Fruit fly (Drosophila melanogaster) whole organism, embryonic: ENCODE measurements around the gene CG7071.

Experiments used
- Atf3 ChIP-seq: fragments of 200-800 bp; sonication (Bioruptor generic); optimal IDR thresholded peaks from 3 replicates; lab custom pipeline; 2016; ENCODE audit warnings: missing biosample characterization, missing genetic modification characterization
- B-H1 ChIP-seq: fragments of 200-800 bp; sonication (Bioruptor generic); IDR thresholded peaks from 3 replicates; pipeline ENCODE4 v1.3.6; 2022; ENCODE audit warnings: missing biosample characterization, missing genetic modification characterization
- CG10321 ChIP-seq: fragments of 200-800 bp; sonication (Bioruptor generic); IDR thresholded peaks from 2 replicates; pipeline ENCODE4 v1.3.6; 2022; ENCODE audit warnings: missing biosample characterization, missing genetic modification characterization
- CG10431 ChIP-seq: fragments of 200-800 bp; sonication (Bioruptor generic); optimal IDR thresholded peaks from 3 replicates; lab custom pipeline; 2018; ENCODE audit warnings: missing biosample characterization, mild to moderate bottlenecking, missing genetic modification characterization
- CG11456 ChIP-seq: fragments of 200-800 bp; sonication (Bioruptor generic); IDR thresholded peaks from 3 replicates; pipeline ENCODE4 v1.3.6; 2022; ENCODE audit warnings: missing biosample characterization, missing genetic modification characterization
- CG11723 ChIP-seq: fragments of 200-800 bp; sonication (Bioruptor generic); optimal IDR thresholded peaks from 2 replicates; lab custom pipeline; 2017; ENCODE audit warnings: missing biosample characterization, mild to moderate bottlenecking, missing genetic modification characterization
- CG2129 ChIP-seq: fragments of 200-800 bp; sonication (Bioruptor generic); IDR thresholded peaks from 2 replicates; pipeline ENCODE4 v1.3.6; 2022; ENCODE audit warnings: missing biosample characterization, missing genetic modification characterization; ENCODE audit not compliant: partially characterized antibody
- CG3163 ChIP-seq: fragments of 200-800 bp; sonication (Bioruptor generic); optimal IDR thresholded peaks from 3 replicates; lab custom pipeline; 2016; ENCODE audit warnings: missing biosample characterization, missing genetic modification characterization
- CG3281 ChIP-seq: fragments of 200-800 bp; sonication (Bioruptor generic); optimal IDR thresholded peaks from 3 replicates; lab custom pipeline; 2017; ENCODE audit warnings: missing biosample characterization, mild to moderate bottlenecking, missing genetic modification characterization
- CG3726 ChIP-seq: fragments of 200-800 bp; sonication (Bioruptor generic); IDR thresholded peaks from 3 replicates; pipeline ENCODE4, ENCODE4 v1.3.6; 2022; ENCODE audit warnings: missing biosample characterization, missing genetic modification characterization
- CG6854 ChIP-seq: fragments of 200-800 bp; sonication (Bioruptor generic); optimal IDR thresholded peaks from 3 replicates; lab custom pipeline; 2017; ENCODE audit warnings: missing biosample characterization, mild to moderate bottlenecking, missing genetic modification characterization
- CG7786 ChIP-seq: fragments of 200-800 bp; sonication (Bioruptor generic); optimal IDR thresholded peaks from 2 replicates; lab custom pipeline; 2016; ENCODE audit warnings: missing biosample characterization, missing genetic modification characterization
- CG8944 ChIP-seq: fragments of 200-800 bp; sonication (Bioruptor generic); optimal IDR thresholded peaks from 3 replicates; lab custom pipeline; 2016; ENCODE audit warnings: missing biosample characterization, missing genetic modification characterization
- CG9437 ChIP-seq: fragments of 200-800 bp; sonication (Bioruptor generic); optimal IDR thresholded peaks from 2 replicates; lab custom pipeline; 2018; ENCODE audit warnings: missing biosample characterization, mild to moderate bottlenecking, missing genetic modification characterization
- Chrac-16 ChIP-seq: fragments of 200-800 bp; sonication (Bioruptor generic); optimal IDR thresholded peaks from 3 replicates; lab custom pipeline; 2016; ENCODE audit warnings: missing biosample characterization, missing genetic modification characterization
- Deaf1 ChIP-seq: fragments of 200-800 bp; optimal IDR thresholded peaks from 3 replicates; lab custom pipeline; 2019; ENCODE audit warnings: missing biosample characterization, mild to moderate bottlenecking, missing genetic modification characterization, moderate library complexity
- Dip2 ChIP-seq: fragments of 200-800 bp; sonication (Bioruptor generic); IDR thresholded peaks from 2 replicates; pipeline ENCODE4 v1.3.6; 2022; ENCODE audit warnings: missing biosample characterization, missing genetic modification characterization
- Dref ChIP-seq: fragments of 200-800 bp; sonication (Bioruptor generic); IDR thresholded peaks from 2 replicates; pipeline ENCODE4 v1.3.6; 2022; ENCODE audit warnings: missing biosample characterization, missing genetic modification characterization
- Ets65A ChIP-seq: fragments of 200-800 bp; sonication (Bioruptor generic); peaks from one replicate; lab custom pipeline; 2016; ENCODE audit warnings: missing biosample characterization, missing genetic modification characterization
- Mad ChIP-seq: fragments of 200-800 bp; sonication (Bioruptor generic); optimal IDR thresholded peaks from 2 replicates; lab custom pipeline; 2016; ENCODE audit warnings: missing biosample characterization, missing genetic modification characterization
- Optix ChIP-seq: fragments of 200-800 bp; sonication (Bioruptor generic); IDR thresholded peaks from 3 replicates; pipeline ENCODE4 v1.3.6; 2022; ENCODE audit warnings: missing biosample characterization, missing genetic modification characterization
- Ptx1 ChIP-seq: fragments of 200-800 bp; sonication (Bioruptor generic); IDR thresholded peaks from 2 replicates; pipeline ENCODE4 v1.3.6; 2022; ENCODE audit warnings: missing biosample characterization, missing genetic modification characterization
- Side ChIP-seq: fragments of 200-800 bp; sonication (Bioruptor generic); optimal IDR thresholded peaks from 2 replicates; lab custom pipeline; 2016; ENCODE audit warnings: missing biosample characterization, missing genetic modification characterization
- ase ChIP-seq: fragments of 200-800 bp; sonication (Bioruptor generic); IDR thresholded peaks from 3 replicates; pipeline ENCODE4 v1.3.6; 2022; ENCODE audit warnings: missing biosample characterization, missing genetic modification characterization
- bab2 ChIP-seq: fragments of 200-800 bp; sonication (Bioruptor generic); optimal IDR thresholded peaks from 2 replicates; lab custom pipeline; 2016; ENCODE audit warnings: missing biosample characterization, missing genetic modification characterization
- corto ChIP-seq: fragments of 200-800 bp; sonication (Bioruptor generic); optimal IDR thresholded peaks from 2 replicates; lab custom pipeline; 2016; ENCODE audit warnings: missing biosample characterization, mild to moderate bottlenecking, missing genetic modification characterization, moderate library complexity
- emc ChIP-seq: fragments of 200-800 bp; sonication (Bioruptor generic); optimal IDR thresholded peaks from 2 replicates; lab custom pipeline; 2016; ENCODE audit warnings: missing biosample characterization, missing genetic modification characterization
- ems ChIP-seq: fragments of 200-800 bp; sonication (Bioruptor generic); optimal IDR thresholded peaks from 3 replicates; lab custom pipeline; 2016; ENCODE audit warnings: missing biosample characterization, missing genetic modification characterization
- fd3F ChIP-seq: fragments of 200-800 bp; sonication (Bioruptor generic); optimal IDR thresholded peaks from 2 replicates; lab custom pipeline; 2018; ENCODE audit warnings: missing biosample characterization, mild to moderate bottlenecking, missing genetic modification characterization, moderate library complexity
- gem ChIP-seq: fragments of 200-800 bp; sonication (Bioruptor generic); optimal IDR thresholded peaks from 2 replicates; lab custom pipeline; 2019; ENCODE audit warnings: missing biosample characterization, mild to moderate bottlenecking, missing genetic modification characterization, moderate library complexity
- hbn ChIP-seq: fragments of 200-800 bp; sonication (Bioruptor generic); IDR thresholded peaks from 2 replicates; pipeline ENCODE4 v1.3.6; 2022; ENCODE audit warnings: missing biosample characterization, missing genetic modification characterization; ENCODE audit not compliant: partially characterized antibody
- insv ChIP-seq, 2 experiments: fragments of 200-800 bp; sonication (Bioruptor generic); optimal IDR thresholded peaks; 3 replicates each; lab custom pipeline; 2016 to 2018; ENCODE audit warnings: missing biosample characterization in 2 of 2, missing genetic modification characterization in 2 of 2
- inv ChIP-seq: fragments of 200-800 bp; sonication (Bioruptor generic); IDR thresholded peaks from 2 replicates; pipeline ENCODE4 v1.3.6; 2022; ENCODE audit warnings: missing biosample characterization, missing genetic modification characterization; ENCODE audit not compliant: partially characterized antibody
- klu ChIP-seq: fragments of 200-800 bp; sonication (Bioruptor generic); IDR thresholded peaks from 2 replicates; pipeline ENCODE4 v1.3.6; 2022; ENCODE audit warnings: missing biosample characterization, missing genetic modification characterization
- lab ChIP-seq: fragments of 200-800 bp; sonication (Bioruptor generic); optimal IDR thresholded peaks from 3 replicates; lab custom pipeline; 2017; ENCODE audit warnings: missing biosample characterization, missing genetic modification characterization, mild to moderate bottlenecking, moderate library complexity, missing genetic modification reagents
- mld ChIP-seq: fragments of 200-800 bp; sonication (Bioruptor generic); IDR thresholded peaks from 3 replicates; pipeline ENCODE4 v1.3.6; 2022; ENCODE audit warnings: missing biosample characterization, missing genetic modification characterization; ENCODE audit not compliant: partially characterized antibody
- p53 ChIP-seq: fragments of 200-800 bp; sonication (Bioruptor generic); optimal IDR thresholded peaks from 2 replicates; lab custom pipeline; 2016; ENCODE audit warnings: missing biosample characterization, missing genetic modification characterization
- pan ChIP-seq, 4 experiments: fragments of >200 bp in 3 of 4; fragments of 200-800 bp in 1 of 4; sonication (Bioruptor generic) in 1 of 4; optimal IDR thresholded peaks in 3 of 4; IDR thresholded peaks in 1 of 4; 2 replicates each; pipeline versions ENCODE4 v1.3.6 to Lab custom; 2017 to 2022; ENCODE audit warnings: missing biosample characterization in 2 of 4, missing genetic modification characterization in 2 of 4, mixed read lengths in 1 of 4
- phol ChIP-seq: fragments of 200-800 bp; sonication (Bioruptor generic); optimal IDR thresholded peaks from 3 replicates; lab custom pipeline; 2018; ENCODE audit warnings: missing biosample characterization, mild to moderate bottlenecking, missing genetic modification characterization, moderate library complexity
- pita ChIP-seq: fragments of 200-800 bp; sonication (Bioruptor generic); optimal IDR thresholded peaks from 2 replicates; lab custom pipeline; 2017; ENCODE audit warnings: missing biosample characterization, mild to moderate bottlenecking, missing genetic modification characterization
- salm ChIP-seq: fragments of 200-800 bp; sonication (Bioruptor generic); optimal IDR thresholded peaks from 2 replicates; lab custom pipeline; 2018; ENCODE audit warnings: missing biosample characterization, mild to moderate bottlenecking, missing genetic modification characterization
- scrt ChIP-seq: fragments of 200-800 bp; sonication (Bioruptor generic); optimal IDR thresholded peaks from 2 replicates; lab custom pipeline; 2018; ENCODE audit warnings: missing biosample characterization, mild to moderate bottlenecking, missing genetic modification characterization, moderate library complexity
- sd ChIP-seq: fragments of 200-800 bp; sonication (Bioruptor generic); optimal IDR thresholded peaks from 3 replicates; lab custom pipeline; 2018; ENCODE audit warnings: missing biosample characterization, mild to moderate bottlenecking, missing genetic modification characterization, moderate library complexity
- sens-2 ChIP-seq: fragments of 200-800 bp; sonication (Bioruptor generic); IDR thresholded peaks from 2 replicates; pipeline ENCODE4 v1.3.6; 2022; ENCODE audit warnings: missing biosample characterization, missing genetic modification characterization
- slou ChIP-seq: fragments of 200-800 bp; sonication (Bioruptor generic); optimal IDR thresholded peaks from 3 replicates; lab custom pipeline; 2016; ENCODE audit warnings: missing biosample characterization, missing genetic modification characterization
- sna ChIP-seq: fragments of 200-800 bp; sonication (Bioruptor generic); IDR thresholded peaks from 2 replicates; pipeline ENCODE4 v1.3.6; 2022; ENCODE audit warnings: missing biosample characterization, missing genetic modification characterization; ENCODE audit not compliant: partially characterized antibody
- stc ChIP-seq: fragments of 200-800 bp; sonication (Bioruptor generic); IDR thresholded peaks from 2 replicates; pipeline ENCODE4 v1.3.6; 2022; ENCODE audit warnings: missing biosample characterization, missing genetic modification characterization
- tio ChIP-seq: fragments of 200-800 bp; sonication (Bioruptor generic); optimal IDR thresholded peaks from 2 replicates; lab custom pipeline; 2017; ENCODE audit warnings: missing biosample characterization, missing genetic modification characterization, inconsistent platforms
- twi ChIP-seq: fragments of 200-800 bp; optimal IDR thresholded peaks from 2 replicates; lab custom pipeline; 2019; ENCODE audit warnings: missing biosample characterization, mild to moderate bottlenecking, missing genetic modification characterization, moderate library complexity

Gene CG7071

dm6 chr3R:22362218-22362907, at the start of gene CG7071, which contains the start of the genes JMJD6 and Muted (continued):
- TF ChIP-seq Optix (GFP tag; lab: Robert Waterston, UW), result peak; percentile 88
- TF ChIP-seq Dip2 (GFP tag; lab: Robert Waterston, UW), result peak; percentile 40; the same call in 1 of the 2 replicates
- peak; percentile 79 for TF ChIP-seq Side (GFP tag; lab: Kevin White, UChicago)
- peak; percentile 90 for TF ChIP-seq fd3F (GFP tag; lab: Kevin White, UChicago)
- peak; percentile 93 for TF ChIP-seq CG11456
- TF ChIP-seq B-H1 (GFP tag; lab: Robert Waterston, UW), result peak; percentile 86
- TF ChIP-seq ems, result peak; percentile 89
- TF ChIP-seq CG7786, result peak; percentile 84
- TF ChIP-seq klu (GFP tag; lab: Robert Waterston, UW), result peak; percentile 85
- peak; percentile 78 for TF ChIP-seq salm (tag; lab: Kevin White, UChicago)
- peak; percentile 79; the same call in 1 of the 2 replicates for TF ChIP-seq stc (GFP tag; lab: Robert Waterston, UW)
- TF ChIP-seq slou (GFP tag; lab: Kevin White, UChicago), result peak; percentile 88
- TF ChIP-seq sna (GFP tag; lab: Robert Waterston, UW), result peak; percentile 91
- TF ChIP-seq lab (GFP tag; lab: Kevin White, UChicago), result peak; percentile 95
- no peak for TF ChIP-seq pan (optimal IDR thresholded peaks at IDR 0.05; lab: Kevin White, UChicago)
- TF ChIP-seq pan (GFP tag; optimal IDR thresholded peaks at IDR 0.05 in 1 of 2, IDR thresholded peaks at IDR 0.05 in 1 of 2), result peak in 1 of 2 experiments; percentile 94
- TF ChIP-seq twi (tag; lab: Kevin White, UChicago), result peak; percentile 77
- peak; percentile 76 for TF ChIP-seq corto (GFP tag; lab: Kevin White, UChicago)
- peak; percentile 85 for TF ChIP-seq CG8944
- peak; percentile 74 for TF ChIP-seq inv (GFP tag; lab: Robert Waterston, UW)
- peak; percentile 64 for TF ChIP-seq emc (GFP tag; lab: Kevin White, UChicago)
- TF ChIP-seq CG2129 (GFP tag; lab: Robert Waterston, UW), result peak; percentile 79
- TF ChIP-seq gem (tag; lab: Kevin White, UChicago), result peak; percentile 95
- TF ChIP-seq sens-2 (GFP tag; lab: Robert Waterston, UW), result peak; percentile 90
- peak; percentile 55 for TF ChIP-seq Deaf1
- TF ChIP-seq mld (GFP tag; lab: Robert Waterston, UW), result no peak
- TF ChIP-seq sd, result peak; percentile 73
- TF ChIP-seq CG3163, result peak; percentile 33
- TF ChIP-seq CG3726 (GFP tag; lab: Robert Waterston, UW), result peak; percentile 84; the same call in 2 of the 3 replicates
- peak; percentile 84 for TF ChIP-seq CG11723
- no peak for TF ChIP-seq pita (GFP tag; lab: Kevin White, UChicago)
- TF ChIP-seq p53 (GFP tag; lab: Kevin White, UChicago), result peak; percentile 19
- peak; percentile 90 for TF ChIP-seq ase (GFP tag; lab: Robert Waterston, UW)
- TF ChIP-seq Ptx1 (GFP tag; lab: Robert Waterston, UW), result peak; percentile 93
- peak; percentile 40; the same call in 1 of the 2 replicates for TF ChIP-seq CG10321 (GFP tag; lab: Robert Waterston, UW)
- TF ChIP-seq CG3281 (GFP tag; lab: Kevin White, UChicago), result peak; percentile 92
- TF ChIP-seq insv (GFP tag; optimal IDR thresholded peaks at IDR 0.05; lab: Kevin White, UChicago), result peak in 1 of 2 experiments; percentile 75
- TF ChIP-seq Atf3, result peak; percentile 86
- TF ChIP-seq Dref (GFP tag; lab: Robert Waterston, UW), result peak; percentile 43
- TF ChIP-seq Mad (GFP tag; lab: Kevin White, UChicago), result peak; percentile 83
- TF ChIP-seq CG9437, result peak; percentile 79
- TF ChIP-seq bab2, result peak; percentile 89
- peak; percentile 92 for TF ChIP-seq Chrac-16
- peak; percentile 93 for TF ChIP-seq phol (tag; lab: Kevin White, UChicago)
- TF ChIP-seq hbn (GFP tag; lab: Robert Waterston, UW), result peak; percentile 92
- TF ChIP-seq CG10431, result peak; percentile 77
- TF ChIP-seq CG6854 (GFP tag; lab: Kevin White, UChicago), result peak; percentile 39
- peak; percentile 98 for TF ChIP-seq Ets65A (GFP tag; lab: Kevin White, UChicago)
- TF ChIP-seq tio (GFP tag; lab: Kevin White, UChicago), result peak; percentile 86
- peak; percentile 80 for TF ChIP-seq scrt (GFP tag; lab: Kevin White, UChicago)
